Worm (Caenorhabditis elegans) whole organism, L3 larva: Measurements from ENCODE around the gene F46F5.5.
A peak's percentile ranks its signal among the peaks of the same experiment; 100 is the strongest.
"Not testable (repeated sequence)": the region's sequence is repeated elsewhere in the genome, so short reads cannot be mapped to it uniquely, and the experiment has no call there.

Source experiments
- R02D3.7 ChIP-seq: fragments of 150-350 bp; optimal IDR thresholded peaks from 2 replicates; lab custom pipeline; 2014; ENCODE audit warnings: missing biosample characterization, missing genetic modification characterization
- ZK546.5 ChIP-seq: sonication (generic microtip); optimal IDR thresholded peaks from 2 replicates; lab custom pipeline; 2017; ENCODE audit warnings: missing biosample characterization, missing genetic modification characterization
- ama-1 ChIP-seq: fragments of 150-350 bp; optimal IDR thresholded peaks from 2 replicates; lab custom pipeline; 2018
- ceh-16 ChIP-seq: sonication (generic microtip); optimal IDR thresholded peaks from 2 replicates; lab custom pipeline; 2017; ENCODE audit warnings: missing biosample characterization, missing genetic modification characterization
- ceh-82 ChIP-seq: fragments of 150-350 bp; optimal IDR thresholded peaks from 2 replicates; lab custom pipeline; 2014; ENCODE audit warnings: missing biosample characterization, missing genetic modification characterization
- ceh-9 ChIP-seq: sonication (generic microtip); optimal IDR thresholded peaks from 2 replicates; lab custom pipeline; 2018; ENCODE audit warnings: missing biosample characterization, missing genetic modification characterization
- daf-12 ChIP-seq: fragments of 150-350 bp; optimal IDR thresholded peaks from 2 replicates; lab custom pipeline; 2014; ENCODE audit warnings: missing biosample characterization, missing genetic modification reagents, missing genetic modification characterization
- egl-27 ChIP-seq: sonication (generic microtip); optimal IDR thresholded peaks from 4 replicates; lab custom pipeline; 2017; ENCODE audit warnings: missing biosample characterization, missing genetic modification reagents, missing genetic modification characterization
- egl-5 ChIP-seq: fragments of 150-350 bp; optimal IDR thresholded peaks from 2 replicates; lab custom pipeline; 2017; ENCODE audit warnings: missing biosample characterization, missing genetic modification reagents, missing genetic modification characterization, inconsistent platforms
- elt-2 ChIP-seq: sonication (generic microtip); optimal IDR thresholded peaks from 2 replicates; lab custom pipeline; 2016; ENCODE audit warnings: missing genetic modification reagents, mild to moderate bottlenecking, missing genetic modification characterization, missing compliant biosample characterization
- elt-3 ChIP-seq, 3 experiments: fragments of 150-350 bp in 1 of 3; sonication (generic microtip) in 2 of 3; optimal IDR thresholded peaks; 2 replicates in 2 of 3; 4 replicates in 1 of 3; lab custom pipeline; 2014 to 2017; ENCODE audit warnings: missing biosample characterization in 3 of 3, missing genetic modification characterization in 3 of 3
- eor-1 ChIP-seq, 2 experiments: fragments of 150-350 bp; optimal IDR thresholded peaks; 2 replicates each; lab custom pipeline; 2014 to 2018; ENCODE audit warnings: missing biosample characterization in 2 of 2, missing genetic modification characterization in 2 of 2
- fos-1 ChIP-seq: fragments of 150-350 bp; optimal IDR thresholded peaks from 2 replicates; lab custom pipeline; 2014; ENCODE audit warnings: missing biosample characterization, missing genetic modification characterization
- hmg-11 ChIP-seq: sonication (generic microtip); optimal IDR thresholded peaks from 2 replicates; lab custom pipeline; 2016; ENCODE audit warnings: missing genetic modification characterization, missing compliant biosample characterization
- jun-1 ChIP-seq: fragments of 150-350 bp; optimal IDR thresholded peaks from 2 replicates; lab custom pipeline; 2014; ENCODE audit warnings: missing biosample characterization, missing genetic modification reagents, missing genetic modification characterization
- lin-15B ChIP-seq: fragments of 150-350 bp; optimal IDR thresholded peaks from 2 replicates; lab custom pipeline; 2014; ENCODE audit warnings: missing biosample characterization, missing genetic modification characterization
- lin-39 ChIP-seq: fragments of 150-350 bp; optimal IDR thresholded peaks from 2 replicates; lab custom pipeline; 2018; ENCODE audit warnings: missing biosample characterization, missing genetic modification reagents, missing genetic modification characterization
- lsy-12 ChIP-seq: sonication (generic microtip); optimal IDR thresholded peaks from 2 replicates; lab custom pipeline; 2016; ENCODE audit warnings: mild to moderate bottlenecking, missing genetic modification characterization, missing compliant biosample characterization
- mdl-1 ChIP-seq: fragments of 150-350 bp; optimal IDR thresholded peaks from 2 replicates; lab custom pipeline; 2014; ENCODE audit warnings: missing biosample characterization, missing genetic modification characterization
- mml-1 ChIP-seq: fragments of 150-350 bp; sonication (generic microtip); optimal IDR thresholded peaks from 3 replicates; lab custom pipeline; 2014; ENCODE audit warnings: missing biosample characterization, missing genetic modification characterization
- nfya-1 ChIP-seq: sonication (generic microtip); optimal IDR thresholded peaks from 2 replicates; lab custom pipeline; 2017; ENCODE audit warnings: missing genetic modification characterization, mild to moderate bottlenecking, missing compliant biosample characterization, antibody characterized with exemption, moderate library complexity; ENCODE audit not compliant: insufficient read depth
- nhr-12 ChIP-seq: fragments of 150-350 bp; optimal IDR thresholded peaks from 2 replicates; lab custom pipeline; 2014; ENCODE audit warnings: missing biosample characterization, missing genetic modification characterization
- nhr-23 ChIP-seq: fragments of 150-350 bp; optimal IDR thresholded peaks from 2 replicates; lab custom pipeline; 2014; ENCODE audit warnings: missing biosample characterization, missing genetic modification reagents, missing genetic modification characterization
- nhr-237 ChIP-seq: fragments of 150-350 bp; optimal IDR thresholded peaks from 2 replicates; lab custom pipeline; 2014; ENCODE audit warnings: missing biosample characterization, missing genetic modification characterization
- nhr-25 ChIP-seq: sonication (generic microtip); optimal IDR thresholded peaks from 2 replicates; lab custom pipeline; 2017; ENCODE audit warnings: missing biosample characterization, missing genetic modification characterization
- nhr-28 ChIP-seq: fragments of 150-350 bp; optimal IDR thresholded peaks from 2 replicates; lab custom pipeline; 2014; ENCODE audit warnings: missing biosample characterization, missing genetic modification characterization
- nhr-43 ChIP-seq: sonication (generic microtip); optimal IDR thresholded peaks from 2 replicates; lab custom pipeline; 2016; ENCODE audit warnings: mild to moderate bottlenecking, missing genetic modification characterization, missing compliant biosample characterization; ENCODE audit not compliant: poor library complexity, severe bottlenecking
- nhr-76 ChIP-seq: fragments of 150-350 bp; sonication (generic microtip); optimal IDR thresholded peaks from 5 replicates; lab custom pipeline; 2014; ENCODE audit warnings: missing biosample characterization, missing genetic modification characterization
- pha-4 ChIP-seq: fragments of 150-350 bp; optimal IDR thresholded peaks from 2 replicates; lab custom pipeline; 2014; ENCODE audit warnings: missing biosample characterization, missing genetic modification reagents, missing genetic modification characterization
- pqm-1 ChIP-seq: fragments of 150-350 bp; optimal IDR thresholded peaks from 2 replicates; lab custom pipeline; 2017; ENCODE audit warnings: missing biosample characterization, missing genetic modification characterization, inconsistent platforms
- sea-2 ChIP-seq: fragments of 150-350 bp; sonication (generic microtip); optimal IDR thresholded peaks from 4 replicates; lab custom pipeline; 2014; ENCODE audit warnings: missing biosample characterization, missing genetic modification reagents, missing genetic modification characterization
- skn-1 ChIP-seq: fragments of 150-350 bp; optimal IDR thresholded peaks from 2 replicates; lab custom pipeline; 2014; ENCODE audit warnings: missing biosample characterization, missing genetic modification characterization
- snpc-4 ChIP-seq: fragments of 150-350 bp; optimal IDR thresholded peaks from 2 replicates; lab custom pipeline; 2014; ENCODE audit warnings: missing biosample characterization, missing genetic modification characterization
- unc-39 ChIP-seq: sonication (generic microtip); optimal IDR thresholded peaks from 4 replicates; lab custom pipeline; 2017; ENCODE audit warnings: missing biosample characterization, missing genetic modification characterization
- zag-1 ChIP-seq: fragments of 150-350 bp; optimal IDR thresholded peaks from 2 replicates; lab custom pipeline; 2014; ENCODE audit warnings: missing biosample characterization, missing genetic modification characterization
- ztf-11 ChIP-seq: fragments of 150-350 bp; optimal IDR thresholded peaks from 2 replicates; lab custom pipeline; 2014; ENCODE audit warnings: missing biosample characterization, missing genetic modification characterization
- ztf-4 ChIP-seq: fragments of 150-350 bp; optimal IDR thresholded peaks from 2 replicates; lab custom pipeline; 2014; ENCODE audit warnings: missing biosample characterization, missing genetic modification characterization

F46F5.5 gene

DNA sequence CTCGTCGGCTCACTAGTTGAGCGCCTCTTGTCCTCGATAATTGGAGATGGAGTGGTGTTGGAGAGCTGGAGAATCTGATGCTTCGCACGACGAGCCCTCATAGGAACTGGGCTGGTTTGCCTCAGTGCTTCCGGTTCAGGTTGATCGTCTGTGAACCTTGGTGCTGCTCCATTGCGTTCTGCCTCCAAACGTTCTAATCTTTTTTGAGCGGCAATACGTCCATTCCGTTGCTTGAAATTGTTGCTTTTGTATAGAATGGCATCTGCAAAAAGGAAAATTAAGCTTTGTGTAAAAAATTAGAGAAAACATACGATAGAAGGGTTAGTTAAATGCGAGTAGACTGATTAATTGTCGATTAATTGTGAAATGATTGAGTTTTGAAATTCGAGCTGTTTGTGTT lies at the start of gene F46F5.5:
F46F5.5 (minus strand) TSS at position 101 of the 400 bp plus-strand sequence.
- no peak for TF ChIP-seq ztf-4 (tag; lab: Kevin White, UChicago)
- no peak for TF ChIP-seq lsy-12 (tag; lab: Kevin White, UChicago)
- no peak for TF ChIP-seq egl-5 (tag; lab: Kevin White, UChicago)
- no peak for TF ChIP-seq eor-1 (tag; optimal IDR thresholded peaks at IDR 0.05; lab: Kevin White, UChicago)
- no peak for TF ChIP-seq ceh-82 (tag; lab: Kevin White, UChicago)
- TF ChIP-seq pha-4 (tag; lab: Kevin White, UChicago), result no peak
- TF ChIP-seq snpc-4 (tag; lab: Kevin White, UChicago), result no peak
- TF ChIP-seq jun-1, result no peak
- TF ChIP-seq zag-1 (tag; lab: Kevin White, UChicago), result no peak
- TF ChIP-seq nhr-43 (tag; lab: Kevin White, UChicago), result no peak
- TF ChIP-seq lin-39, result no peak

DNA sequence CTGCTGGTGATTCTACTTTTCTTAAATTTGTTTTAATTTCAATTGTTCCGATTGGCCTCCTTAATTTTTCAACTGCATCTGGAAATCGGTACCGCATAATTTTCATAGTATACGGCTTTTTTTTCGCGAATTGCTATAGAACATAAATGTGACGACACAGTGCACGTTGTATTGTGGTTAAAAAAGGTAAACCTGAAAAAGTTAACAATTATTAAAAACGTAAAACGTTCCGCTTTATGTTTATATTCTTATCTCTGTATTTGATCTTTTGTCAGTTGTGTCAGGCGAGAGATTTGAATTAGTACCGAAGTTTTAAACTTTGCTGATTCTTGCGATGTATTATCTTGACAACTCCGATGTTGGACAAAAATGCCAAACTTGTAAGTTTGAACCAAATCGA lies 48.7 kb upstream of the F46F5.5 start, which contains the start of gene Y46B2A.4:
Y46B2A.4 (plus strand) TSS at position 301 of the 400 bp plus-strand sequence.
- TF ChIP-seq elt-2 (tag; lab: Kevin White, UChicago) (no peak), fos-1 (no peak), egl-27 (no peak), nhr-43 (tag; lab: Kevin White, UChicago) (no peak), ceh-9 (no peak), pha-4 (tag; lab: Kevin White, UChicago) (no peak), zag-1 (tag; lab: Kevin White, UChicago) (no peak), nfya-1 (no peak), mdl-1 (tag; lab: Kevin White, UChicago) (no peak), unc-39 (tag; lab: Kevin White, UChicago) (no peak), R02D3.7 (no peak), daf-12 (no peak), ztf-11 (tag; lab: Kevin White, UChicago) (no peak), nhr-28 (no peak), pqm-1 (tag; lab: Kevin White, UChicago) (no peak), mml-1 (tag; lab: Kevin White, UChicago) (no peak), nhr-12 (no peak), eor-1 (tag; optimal IDR thresholded peaks at IDR 0.05; lab: Kevin White, UChicago) (no peak)

DNA sequence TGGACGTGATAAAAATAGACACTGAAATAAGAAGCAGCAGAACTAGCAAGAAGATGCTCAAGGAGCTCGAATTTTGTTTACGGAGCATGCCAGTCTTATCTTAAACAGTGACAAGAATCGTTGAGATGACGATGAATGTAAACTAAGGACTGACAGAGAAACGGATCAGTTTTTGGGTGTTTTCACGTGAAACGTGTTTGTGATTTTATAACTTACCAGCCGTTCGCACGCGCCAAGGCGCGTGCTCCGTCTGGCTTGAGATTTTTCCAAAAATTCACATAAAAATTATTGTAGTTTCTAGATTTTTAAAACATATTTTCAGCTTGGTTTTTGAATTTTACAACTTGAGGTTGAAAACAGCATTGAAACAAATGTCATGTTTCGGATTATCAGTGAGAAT lies 37.8 kb upstream of the F46F5.5 start, which contains the start of gene F28A10.5:
F28A10.5 (minus strand) TSS at position 101 of the 400 bp plus-strand sequence.
- TF ChIP-seq egl-5 (tag; lab: Kevin White, UChicago); lin-39; elt-2 (tag; lab: Kevin White, UChicago): not testable (repeated sequence)

DNA sequence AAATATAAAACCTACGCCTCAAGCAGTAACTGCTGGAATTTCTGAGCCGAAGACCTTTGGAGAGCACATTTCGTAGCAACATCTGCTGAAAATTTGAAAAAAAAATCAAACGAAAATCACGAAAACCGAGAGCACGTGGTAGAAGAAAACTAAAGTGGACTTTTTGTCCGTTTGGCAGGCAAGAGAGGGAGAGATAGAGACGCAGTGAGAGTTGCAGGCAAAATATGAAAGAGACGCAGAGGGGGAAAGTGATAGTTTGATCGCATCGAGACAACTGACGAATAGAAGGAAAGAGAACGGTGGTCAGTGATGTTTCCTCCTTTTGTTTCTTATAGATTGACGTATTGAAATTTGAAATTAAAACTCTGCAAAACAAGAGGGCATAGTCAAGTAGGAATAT lies 35.7 kb upstream of the F46F5.5 start, which contains the start of the genes acdh-9 and F28A10.13:
acdh-9 (minus strand) TSS at position 85 of the 400 bp plus-strand sequence.
F28A10.13 (plus strand) TSS at position 294 of the 400 bp plus-strand sequence.
- TF ChIP-seq mdl-1 (tag; lab: Kevin White, UChicago), result peak; percentile 79
- TF ChIP-seq jun-1, result peak; percentile 36
- TF ChIP-seq ztf-11 (tag; lab: Kevin White, UChicago), result no peak
- TF ChIP-seq nhr-237 (tag; lab: Kevin White, UChicago), result no peak
- TF ChIP-seq pqm-1 (tag; lab: Kevin White, UChicago), result peak; percentile 44
- TF ChIP-seq elt-2 (tag; lab: Kevin White, UChicago), result peak; percentile 69
- TF ChIP-seq ama-1 (lab: Kevin White, UChicago), result peak; percentile 68
- TF ChIP-seq hmg-11 (tag; lab: Kevin White, UChicago), result no peak
- peak; percentile 11 for TF ChIP-seq nhr-23 (tag; lab: Kevin White, UChicago)
- peak; percentile 95 for TF ChIP-seq nhr-76 (tag; lab: Kevin White, UChicago)
- TF ChIP-seq nfya-1, result peak; percentile 65
- TF ChIP-seq nhr-25 (tag; lab: Kevin White, UChicago), result peak; percentile 22
- TF ChIP-seq lin-15B, result peak; percentile 8

DNA sequence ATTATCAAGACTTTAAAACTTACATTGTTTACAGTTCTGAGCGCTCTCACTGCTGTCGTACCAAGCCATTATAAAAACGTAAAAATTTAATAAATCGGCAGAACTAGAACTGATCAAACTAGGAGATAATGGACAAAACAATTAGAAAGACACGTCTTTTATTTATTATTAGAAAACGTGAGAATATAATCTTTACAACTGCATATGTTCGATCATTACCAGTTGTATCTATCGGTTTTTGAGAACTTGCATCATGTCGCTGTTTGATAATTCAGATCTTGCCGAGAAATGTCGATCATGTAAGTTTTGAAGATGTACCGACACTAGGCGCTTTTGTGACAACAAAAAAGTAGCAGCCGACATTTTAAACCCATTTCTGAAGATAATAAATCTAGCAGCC lies 32.8 kb upstream of the F46F5.5 start, which contains the start of gene F28A10.7:
F28A10.7 (minus strand) TSS at position 101 of the 400 bp plus-strand sequence.
- TF ChIP-seq lin-39 (no peak), ceh-16 (tag; lab: Kevin White, UChicago) (no peak), skn-1 (no peak), zag-1 (tag; lab: Kevin White, UChicago) (no peak), ZK546.5 (tag; lab: Kevin White, UChicago) (no peak), egl-27 (no peak), ztf-11 (tag; lab: Kevin White, UChicago) (no peak), nhr-23 (tag; lab: Kevin White, UChicago) (no peak), sea-2 (GFP tag; lab: Kevin White, UChicago) (no peak), nfya-1 (no peak), elt-3 (tag; optimal IDR thresholded peaks at IDR 0.05; lab: Kevin White, UChicago) (no peak), ztf-4 (tag; lab: Kevin White, UChicago) (no peak), nhr-43 (tag; lab: Kevin White, UChicago) (no peak), nhr-12 (no peak), unc-39 (tag; lab: Kevin White, UChicago) (no peak)
- TF ChIP-seq, all 47 proteins: peak for 0
